Fruit fly (Drosophila melanogaster): ENCODE measurements around the gene Eig71Eb.
A peak's percentile ranks its signal among the peaks of the same experiment; 100 is the strongest.

Gene Eig71Eb

dm6 chr3L:15641590-15642019, 8.1 kb upstream of the Eig71Eb start (continued):
- TF ChIP-seq salr (GFP tag; optimal IDR thresholded peaks at IDR 0.05) (peak in 1 of 2 experiments; percentile 20), CG11294 (GFP tag; IDR thresholded peaks at IDR 0.05) (no peak), Blimp-1 (GFP tag; optimal IDR thresholded peaks at IDR 0.05) (peak; percentile 49), CG6792 (GFP tag; optimal IDR thresholded peaks at IDR 0.05) (peak; percentile 45), CG1621 (tag; optimal IDR thresholded peaks at IDR 0.05) (peak; percentile 3), fkh (GFP tag; optimal IDR thresholded peaks at IDR 0.05) (no peak), Met (GFP tag; optimal IDR thresholded peaks at IDR 0.05) (peak; percentile 65), ss (GFP tag; optimal IDR thresholded peaks at IDR 0.05) (peak in 1 of 2 experiments; percentile 51), CG16779 (tag; optimal IDR thresholded peaks at IDR 0.05) (no peak), Ets96B (tag; optimal IDR thresholded peaks at IDR 0.05) (peak; percentile 50), Eip78C (GFP tag) (peak; percentile 75), CG10631 (GFP tag; optimal IDR thresholded peaks at IDR 0.05) (peak; percentile 49), CG11762 (GFP tag; optimal IDR thresholded peaks at IDR 0.05; ENCODE audit: insufficient read depth) (peak; percentile 43), CG10669 (GFP tag; optimal IDR thresholded peaks at IDR 0.05) (peak; percentile 66), Eip93F (GFP tag; optimal IDR thresholded peaks at IDR 0.05) (no peak), CG11902 (GFP tag; optimal IDR thresholded peaks at IDR 0.05) (peak; percentile 31), CG6854 (GFP tag; optimal IDR thresholded peaks at IDR 0.05) (no peak), acj6 (GFP tag; optimal IDR thresholded peaks at IDR 0.05) (peak; percentile 31), dsx (GFP tag; optimal IDR thresholded peaks at IDR 0.05; ENCODE audit: poor library complexity, severe bottlenecking) (peak; percentile 17), pdm3 (GFP tag; optimal IDR thresholded peaks at IDR 0.05) (peak; percentile 44), CG3919 (GFP tag; optimal IDR thresholded peaks at IDR 0.05) (peak; percentile 63), CG4318 (GFP tag; optimal IDR thresholded peaks at IDR 0.05) (peak; percentile 14), CG7368 (GFP tag; optimal IDR thresholded peaks at IDR 0.05) (peak; percentile 0), CG34406 (GFP tag; optimal IDR thresholded peaks at IDR 0.05) (peak; percentile 23), CG8119 (GFP tag; IDR thresholded peaks at IDR 0.05) (peak; percentile 38; the same call in 1 of the 3 replicates), OdsH (GFP tag; optimal IDR thresholded peaks at IDR 0.05) (peak; percentile 34), spab (GFP tag; optimal IDR thresholded peaks at IDR 0.05) (peak; percentile 29), Smox (GFP tag; optimal IDR thresholded peaks at IDR 0.05) (peak; percentile 49), CG15336 (GFP tag; IDR thresholded peaks at IDR 0.05) (0 out of 2 replicates have a peak, but pooled peaks have one; percentile 27)

dm6 chr3L:15646182-15646581, 3.6 kb upstream of the Eig71Eb start:
- TF ChIP-seq CG8119 (GFP tag; IDR thresholded peaks at IDR 0.05) (0 out of 3 replicates have a peak, but pooled peaks have one; percentile 14), Hr4 (GFP tag; optimal IDR thresholded peaks at IDR 0.05) (peak; percentile 3), svp (GFP tag) (peak; percentile 34), Eip78C (GFP tag) (peak; percentile 24), CG6792 (GFP tag; optimal IDR thresholded peaks at IDR 0.05) (no peak)

dm6 chr3L:15647712-15648621, 1.8 kb upstream of the Eig71Eb start, which contains the start of the genes comm3 and CG43083:
comm3 (minus strand) TSS chr3L:15647762.
CG43083 (plus strand) TSS chr3L:15648571.
- TF ChIP-seq CG8119 (GFP tag; IDR thresholded peaks at IDR 0.05), result no peak
- TF ChIP-seq fkh (GFP tag; optimal IDR thresholded peaks at IDR 0.05), result peak; percentile 73
- TF ChIP-seq CG1621 (tag; optimal IDR thresholded peaks at IDR 0.05), result no peak
- TF ChIP-seq CG10669 (GFP tag; optimal IDR thresholded peaks at IDR 0.05), result no peak
- TF ChIP-seq CG11294 (GFP tag; IDR thresholded peaks at IDR 0.05), result no peak
- no peak for TF ChIP-seq CG7368 (GFP tag; optimal IDR thresholded peaks at IDR 0.05)
- TF ChIP-seq Eip78C (GFP tag), result peak; percentile 53
- TF ChIP-seq CG6808 (GFP tag; optimal IDR thresholded peaks at IDR 0.05), result no peak
- no peak for TF ChIP-seq dac (GFP tag; optimal IDR thresholded peaks at IDR 0.05)
- no peak for TF ChIP-seq CG3032 (tag; optimal IDR thresholded peaks at IDR 0.05)
- no peak for TF ChIP-seq Hr39 (GFP tag; optimal IDR thresholded peaks at IDR 0.05)
- TF ChIP-seq Sox15 (GFP tag; optimal IDR thresholded peaks at IDR 0.05), result no peak
